Fruit fly (Drosophila melanogaster) S2 (cell line): ENCODE measurements around the gene CG14598.

Experiments used
- CG8478 ChIP-seq: fragments of >200 bp; optimal IDR thresholded peaks from 2 replicates; lab custom pipeline; 2018
- CTCF ChIP-seq, 2 experiments: fragments of >200 bp; optimal IDR thresholded peaks; 2 replicates each; lab custom pipeline; 2018

- TF ChIP-seq CG8478 (lab: Kevin White, UChicago) (no peak), CTCF (optimal IDR thresholded peaks at IDR 0.05; lab: Kevin White, UChicago) (no peak)
Observed at dm6 chr3R:7438869-7439268, 691 bp upstream of the CG14598 start.
